Worm (Caenorhabditis elegans) whole organism, mixed stage, embryonic: ENCODE data around the gene srlf-21.

Experiments
- M03D4.4 ChIP-seq: sonication (generic microtip); optimal IDR thresholded peaks from 2 replicates; lab custom pipeline; 2017; ENCODE audit warnings: mild to moderate bottlenecking, missing genetic modification characterization, missing compliant biosample characterization
- bed-3 ChIP-seq: fragments of 200-800 bp; sonication (Bioruptor generic); optimal IDR thresholded peaks from 3 replicates; lab custom pipeline; 2018; ENCODE audit warnings: mild to moderate bottlenecking, missing genetic modification characterization, moderate library complexity, missing compliant biosample characterization
- blmp-1 ChIP-seq: fragments of 150-350 bp; optimal IDR thresholded peaks from 2 replicates; lab custom pipeline; 2014; ENCODE audit warnings: missing biosample characterization, missing genetic modification characterization
- ceh-39 ChIP-seq: fragments of 150-350 bp; optimal IDR thresholded peaks from 2 replicates; lab custom pipeline; 2014; ENCODE audit warnings: missing biosample characterization, missing genetic modification characterization
- ceh-83 ChIP-seq: fragments of 200-800 bp; sonication (Bioruptor generic); optimal IDR thresholded peaks from 2 replicates; lab custom pipeline; 2018; ENCODE audit warnings: mild to moderate bottlenecking, missing genetic modification characterization, missing compliant biosample characterization
- drap-1 ChIP-seq: fragments of 200-800 bp; sonication (Bioruptor generic); optimal IDR thresholded peaks from 3 replicates; lab custom pipeline; 2018; ENCODE audit warnings: mild to moderate bottlenecking, missing genetic modification characterization, missing compliant biosample characterization
- elt-1 ChIP-seq: sonication (generic microtip); optimal IDR thresholded peaks from 2 replicates; lab custom pipeline; 2017; ENCODE audit warnings: missing genetic modification characterization, mild to moderate bottlenecking, missing compliant biosample characterization, antibody characterized with exemption, moderate library complexity, borderline replicate concordance; ENCODE audit not compliant: insufficient read depth
- elt-3 ChIP-seq: fragments of 150-350 bp; optimal IDR thresholded peaks from 2 replicates; lab custom pipeline; 2014; ENCODE audit warnings: missing biosample characterization, missing genetic modification characterization
- flh-1 ChIP-seq: fragments of 200-800 bp; sonication (Bioruptor generic); optimal IDR thresholded peaks from 2 replicates; lab custom pipeline; 2018; ENCODE audit warnings: mild to moderate bottlenecking, missing genetic modification characterization, moderate library complexity, missing compliant biosample characterization
- ham-2 ChIP-seq: fragments of 200-800 bp; sonication (Bioruptor generic); optimal IDR thresholded peaks from 2 replicates; lab custom pipeline; 2018; ENCODE audit warnings: mild to moderate bottlenecking, missing genetic modification characterization, missing compliant biosample characterization
- lin-13 ChIP-seq: fragments of 150-350 bp; optimal IDR thresholded peaks from 2 replicates; lab custom pipeline; 2014; ENCODE audit warnings: missing biosample characterization, missing genetic modification characterization
- lin-32 ChIP-seq: fragments of 200-800 bp; sonication (Bioruptor generic); optimal IDR thresholded peaks from 2 replicates; lab custom pipeline; 2018; ENCODE audit warnings: mild to moderate bottlenecking, missing genetic modification characterization, missing compliant biosample characterization
- lsy-2 ChIP-seq: fragments of 150-350 bp; optimal IDR thresholded peaks from 2 replicates; lab custom pipeline; 2014; ENCODE audit warnings: missing biosample characterization, missing genetic modification characterization
- mab-5 ChIP-seq: fragments of 150-350 bp; optimal IDR thresholded peaks from 2 replicates; lab custom pipeline; 2014; ENCODE audit warnings: missing biosample characterization, missing genetic modification characterization
- mep-1 ChIP-seq: fragments of 150-350 bp; optimal IDR thresholded peaks from 2 replicates; lab custom pipeline; 2017; ENCODE audit warnings: missing biosample characterization, missing genetic modification reagents, missing genetic modification characterization, inconsistent platforms
- mls-2 ChIP-seq: sonication (generic microtip); optimal IDR thresholded peaks from 2 replicates; lab custom pipeline; 2016; ENCODE audit warnings: mild to moderate bottlenecking, missing genetic modification characterization, moderate library complexity, missing compliant biosample characterization
- nhr-12 ChIP-seq: fragments of 150-350 bp; optimal IDR thresholded peaks from 2 replicates; lab custom pipeline; 2014; ENCODE audit warnings: missing biosample characterization, missing genetic modification characterization
- nhr-2 ChIP-seq: fragments of 150-350 bp; optimal IDR thresholded peaks from 2 replicates; lab custom pipeline; 2014; ENCODE audit warnings: missing biosample characterization, missing genetic modification characterization
- nhr-237 ChIP-seq: fragments of 150-350 bp; optimal IDR thresholded peaks from 2 replicates; lab custom pipeline; 2014; ENCODE audit warnings: missing biosample characterization, missing genetic modification characterization
- nhr-28 ChIP-seq: fragments of 150-350 bp; optimal IDR thresholded peaks from 2 replicates; lab custom pipeline; 2014; ENCODE audit warnings: missing biosample characterization, missing genetic modification characterization
- pha-4 ChIP-seq: fragments of 150-350 bp; optimal IDR thresholded peaks from 2 replicates; lab custom pipeline; 2018; ENCODE audit warnings: missing biosample characterization, missing genetic modification reagents, missing genetic modification characterization
- sem-2 ChIP-seq: fragments of 200-800 bp; sonication (Bioruptor generic); optimal IDR thresholded peaks from 2 replicates; lab custom pipeline; 2018; ENCODE audit warnings: mild to moderate bottlenecking, missing genetic modification characterization, missing compliant biosample characterization
- snpc-4 ChIP-seq: fragments of 150-350 bp; optimal IDR thresholded peaks from 2 replicates; lab custom pipeline; 2014; ENCODE audit warnings: missing biosample characterization, missing genetic modification characterization
- sptf-1 ChIP-seq: sonication (generic microtip); optimal IDR thresholded peaks from 2 replicates; lab custom pipeline; 2017; ENCODE audit warnings: mild to moderate bottlenecking, missing genetic modification characterization, moderate library complexity, missing compliant biosample characterization
- tbx-8 ChIP-seq: fragments of 200-800 bp; sonication (Bioruptor generic); optimal IDR thresholded peaks from 2 replicates; lab custom pipeline; 2018; ENCODE audit warnings: mild to moderate bottlenecking, missing genetic modification characterization, moderate library complexity, missing compliant biosample characterization
- unc-120 ChIP-seq: sonication (generic microtip); optimal IDR thresholded peaks from 2 replicates; lab custom pipeline; 2017; ENCODE audit warnings: missing genetic modification characterization, missing compliant biosample characterization; ENCODE audit not compliant: poor library complexity, severe bottlenecking
- unc-39 ChIP-seq: fragments of 150-350 bp; optimal IDR thresholded peaks from 2 replicates; lab custom pipeline; 2014; ENCODE audit warnings: missing biosample characterization, missing genetic modification characterization
- unc-62 ChIP-seq: fragments of 150-350 bp; optimal IDR thresholded peaks from 2 replicates; lab custom pipeline; 2014; ENCODE audit warnings: missing biosample characterization, missing genetic modification reagents, missing genetic modification characterization
- zip-8 ChIP-seq: fragments of 150-350 bp; optimal IDR thresholded peaks from 2 replicates; lab custom pipeline; 2014; ENCODE audit warnings: missing biosample characterization, missing genetic modification characterization
- ztf-11 ChIP-seq: fragments of 150-350 bp; optimal IDR thresholded peaks from 2 replicates; lab custom pipeline; 2014; ENCODE audit warnings: missing biosample characterization, missing genetic modification characterization

srlf-21 gene

ce11 chrV:866729-867128 lies 23.6 kb downstream of the srlf-21 start, which contains the start of gene T02B11.3:
Gene T02B11.3, minus strand, starts transcription at chrV:866829.
- TF ChIP-seq drap-1 (GFP tag; lab: Kevin White, UChicago) (no peak), ceh-83 (GFP tag; lab: Kevin White, UChicago) (no peak), nhr-237 (tag; lab: Kevin White, UChicago) (no peak), snpc-4 (tag; lab: Kevin White, UChicago) (no peak), zip-8 (tag; lab: Kevin White, UChicago) (no peak)
- TF ChIP-seq, all 35 proteins: peak for 0

ce11 chrV:858841-859456 lies 31.4 kb downstream of the srlf-21 start:
- TF ChIP-seq unc-62 (GFP tag; lab: Kevin White, UChicago): no peak
- TF ChIP-seq ceh-83 (GFP tag; lab: Kevin White, UChicago): peak; percentile 48
- TF ChIP-seq, all 35 proteins: peak for 1

ce11 chrV:856549-856948 lies 33.8 kb downstream of the srlf-21 start, which contains the start of gene K09C6.2:
Gene K09C6.2, plus strand, starts transcription at chrV:856849.
- TF ChIP-seq unc-120 (tag; lab: Kevin White, UChicago) (no peak), snpc-4 (tag; lab: Kevin White, UChicago) (no peak), ham-2 (GFP tag; lab: Kevin White, UChicago) (no peak), ztf-11 (tag; lab: Kevin White, UChicago) (no peak), lin-32 (no peak), zip-8 (tag; lab: Kevin White, UChicago) (no peak), elt-1 (tag; lab: Kevin White, UChicago) (no peak), flh-1 (GFP tag; lab: Kevin White, UChicago) (no peak), ceh-39 (tag; lab: Kevin White, UChicago) (no peak), tbx-8 (no peak), lsy-2 (tag; lab: Kevin White, UChicago) (no peak), sptf-1 (tag; lab: Kevin White, UChicago) (no peak), blmp-1 (tag; lab: Kevin White, UChicago) (no peak)

ce11 chrV:854966-855365 lies 35.4 kb downstream of the srlf-21 start, which contains the start of gene K09C6.9:
Gene K09C6.9, minus strand, starts transcription at chrV:855066.
- TF ChIP-seq lin-13 (tag; lab: Kevin White, UChicago) (no peak), lsy-2 (tag; lab: Kevin White, UChicago) (no peak), pha-4 (tag; lab: Kevin White, UChicago) (no peak), flh-1 (GFP tag; lab: Kevin White, UChicago) (no peak), unc-120 (tag; lab: Kevin White, UChicago) (no peak), mab-5 (tag; lab: Kevin White, UChicago) (no peak), elt-1 (tag; lab: Kevin White, UChicago) (no peak), nhr-2 (no peak), ceh-83 (GFP tag; lab: Kevin White, UChicago) (no peak), unc-62 (GFP tag; lab: Kevin White, UChicago) (no peak), zip-8 (tag; lab: Kevin White, UChicago) (no peak), drap-1 (GFP tag; lab: Kevin White, UChicago) (no peak), M03D4.4 (tag; lab: Kevin White, UChicago) (no peak), lin-32 (no peak), sptf-1 (tag; lab: Kevin White, UChicago) (no peak), sem-2 (GFP tag; lab: Kevin White, UChicago) (no peak), unc-39 (tag; lab: Kevin White, UChicago) (no peak), nhr-12 (tag; lab: Kevin White, UChicago) (no peak)

ce11 chrV:852184-852583 lies 38.1 kb downstream of the srlf-21 start, which contains the start of gene K09C6.3:
Gene K09C6.3, plus strand, starts transcription at chrV:852484.
- TF ChIP-seq ztf-11 (tag; lab: Kevin White, UChicago) (no peak), unc-120 (tag; lab: Kevin White, UChicago) (no peak), lin-13 (tag; lab: Kevin White, UChicago) (no peak)

ce11 chrV:849512-849911 lies 40.8 kb downstream of the srlf-21 start, which contains the start of gene srbc-12:
Gene srbc-12, plus strand, starts transcription at chrV:849812.
- TF ChIP-seq bed-3 (GFP tag; lab: Kevin White, UChicago) (no peak), lin-32 (no peak), mep-1 (no peak), ham-2 (GFP tag; lab: Kevin White, UChicago) (no peak), snpc-4 (tag; lab: Kevin White, UChicago) (no peak), unc-39 (tag; lab: Kevin White, UChicago) (no peak), zip-8 (tag; lab: Kevin White, UChicago) (no peak), sem-2 (GFP tag; lab: Kevin White, UChicago) (no peak), ceh-83 (GFP tag; lab: Kevin White, UChicago) (no peak), mls-2 (tag; lab: Kevin White, UChicago) (no peak), drap-1 (GFP tag; lab: Kevin White, UChicago) (no peak), elt-3 (tag; lab: Kevin White, UChicago) (no peak), nhr-28 (tag; lab: Kevin White, UChicago) (no peak), blmp-1 (tag; lab: Kevin White, UChicago) (no peak), nhr-12 (tag; lab: Kevin White, UChicago) (no peak), M03D4.4 (tag; lab: Kevin White, UChicago) (no peak), pha-4 (tag; lab: Kevin White, UChicago) (no peak), mab-5 (tag; lab: Kevin White, UChicago) (no peak)
